Fruit fly (Drosophila melanogaster) whole organism, embryonic: Measurements from ENCODE around the gene pall.

Experiments used
- Asciz ChIP-seq: fragments of 200-800 bp; sonication (Bioruptor generic); optimal IDR thresholded peaks from 2 replicates; lab custom pipeline; 2017; ENCODE audit warnings: missing biosample characterization, mild to moderate bottlenecking, missing genetic modification characterization, missing genetic modification reagents
- Blimp-1 ChIP-seq: fragments of 200-800 bp; sonication (Bioruptor generic); optimal IDR thresholded peaks from 3 replicates; lab custom pipeline; 2018; ENCODE audit warnings: missing biosample characterization, missing genetic modification characterization, mild to moderate bottlenecking, moderate library complexity, missing genetic modification reagents
- CG1024 ChIP-seq: fragments of 200-800 bp; sonication (Bioruptor generic); IDR thresholded peaks from 2 replicates; pipeline ENCODE4 v1.3.6; 2022; ENCODE audit warnings: missing biosample characterization, missing genetic modification characterization
- CG10543 ChIP-seq: fragments of 200-800 bp; sonication (Bioruptor generic); optimal IDR thresholded peaks from 3 replicates; lab custom pipeline; 2017; ENCODE audit warnings: missing biosample characterization, mild to moderate bottlenecking, missing genetic modification characterization, moderate library complexity
- CG12155 ChIP-seq: fragments of 200-800 bp; sonication (Bioruptor generic); optimal IDR thresholded peaks from 3 replicates; lab custom pipeline; 2016; ENCODE audit warnings: missing biosample characterization, missing genetic modification characterization
- CG13287 ChIP-seq: fragments of 200-800 bp; sonication (Bioruptor generic); IDR thresholded peaks from 2 replicates; pipeline ENCODE4 v1.3.6; 2022; ENCODE audit warnings: missing biosample characterization, missing genetic modification characterization; ENCODE audit not compliant: partially characterized antibody
- CG13296 ChIP-seq: fragments of 200-800 bp; sonication (Bioruptor generic); optimal IDR thresholded peaks from 3 replicates; lab custom pipeline; 2018; ENCODE audit warnings: missing biosample characterization, mild to moderate bottlenecking, missing genetic modification characterization
- CG15479 ChIP-seq: fragments of 200-800 bp; sonication (Bioruptor generic); optimal IDR thresholded peaks from 3 replicates; lab custom pipeline; 2019; ENCODE audit warnings: missing biosample characterization, mild to moderate bottlenecking, missing genetic modification characterization, moderate library complexity
- CG1792 ChIP-seq: fragments of 200-800 bp; sonication (Bioruptor generic); optimal IDR thresholded peaks from 2 replicates; lab custom pipeline; 2016; ENCODE audit warnings: missing biosample characterization, missing genetic modification characterization
- CG18011 ChIP-seq: fragments of 200-800 bp; sonication (Bioruptor generic); optimal IDR thresholded peaks from 2 replicates; lab custom pipeline; 2017; ENCODE audit warnings: missing biosample characterization, missing genetic modification characterization, mild to moderate bottlenecking, moderate library complexity, missing genotype
- CG18619 ChIP-seq: fragments of 200-800 bp; sonication (Bioruptor generic); optimal IDR thresholded peaks from 3 replicates; lab custom pipeline; 2017; ENCODE audit warnings: missing biosample characterization, mild to moderate bottlenecking, missing genetic modification characterization
- CG2712 ChIP-seq: fragments of 200-800 bp; optimal IDR thresholded peaks from 3 replicates; lab custom pipeline; 2019; ENCODE audit warnings: missing biosample characterization, mild to moderate bottlenecking, missing genetic modification characterization, moderate library complexity
- CG33213 ChIP-seq: fragments of 200-800 bp; sonication (Bioruptor generic); optimal IDR thresholded peaks from 3 replicates; lab custom pipeline; 2016; ENCODE audit warnings: missing biosample characterization, missing genetic modification characterization
- CG34376 ChIP-seq: fragments of 200-800 bp; sonication (Bioruptor generic); optimal IDR thresholded peaks from 2 replicates; lab custom pipeline; 2018; ENCODE audit warnings: missing biosample characterization, mild to moderate bottlenecking, missing genetic modification characterization
- CG4360 ChIP-seq: fragments of 200-800 bp; sonication (Bioruptor generic); IDR thresholded peaks from 2 replicates; pipeline ENCODE4 v1.3.6; 2022; ENCODE audit warnings: missing biosample characterization, missing genetic modification characterization
- CG5180 ChIP-seq: fragments of 200-800 bp; sonication (Bioruptor generic); optimal IDR thresholded peaks from 3 replicates; lab custom pipeline; 2017; ENCODE audit warnings: missing biosample characterization, missing genetic modification characterization, mild to moderate bottlenecking, moderate library complexity, missing genetic modification reagents
- CG6654 ChIP-seq: fragments of 200-800 bp; sonication (Bioruptor generic); optimal IDR thresholded peaks from 2 replicates; lab custom pipeline; 2017; ENCODE audit warnings: missing biosample characterization, mild to moderate bottlenecking, missing genetic modification characterization
- CG8281 ChIP-seq: fragments of 200-800 bp; sonication (Bioruptor generic); optimal IDR thresholded peaks from 2 replicates; lab custom pipeline; 2018; ENCODE audit warnings: missing biosample characterization, mild to moderate bottlenecking, missing genetic modification characterization, moderate library complexity
- CG8765 ChIP-seq: fragments of 200-800 bp; sonication (Bioruptor generic); IDR thresholded peaks from 2 replicates; pipeline ENCODE4 v1.3.6; 2022; ENCODE audit warnings: missing biosample characterization, missing genetic modification characterization
- Drgx ChIP-seq: fragments of 200-800 bp; sonication (Bioruptor generic); IDR thresholded peaks from 2 replicates; pipeline ENCODE4 v1.3.6; 2022; ENCODE audit warnings: missing biosample characterization, missing genetic modification characterization
- Eip74EF ChIP-seq, 2 experiments: fragments of 200-800 bp in 1 of 2; fragments of >200 bp in 1 of 2; sonication (Bioruptor generic) in 1 of 2; optimal IDR thresholded peaks; 2 replicates each; lab custom pipeline; 2017 to 2019; ENCODE audit warnings: missing biosample characterization in 2 of 2, missing genetic modification characterization in 2 of 2, mild to moderate bottlenecking in 1 of 2, moderate library complexity in 1 of 2
- Ets65A ChIP-seq: fragments of 200-800 bp; sonication (Bioruptor generic); peaks from one replicate; lab custom pipeline; 2016; ENCODE audit warnings: missing biosample characterization, missing genetic modification characterization
- H2.0 ChIP-seq: fragments of 200-800 bp; sonication (Bioruptor generic); IDR thresholded peaks from 2 replicates; pipeline ENCODE4 v1.3.6; 2022; ENCODE audit warnings: missing biosample characterization, missing genetic modification characterization
- Hand ChIP-seq: fragments of 200-800 bp; sonication (Bioruptor generic); optimal IDR thresholded peaks from 2 replicates; lab custom pipeline; 2017; ENCODE audit warnings: mild to moderate bottlenecking, missing biosample characterization, missing genetic modification reagents, missing genetic modification characterization
- Max ChIP-seq: fragments of 200-800 bp; sonication (Bioruptor generic); optimal IDR thresholded peaks from 2 replicates; lab custom pipeline; 2016; ENCODE audit warnings: missing biosample characterization, mild to moderate bottlenecking, missing genetic modification characterization
- Nf-YA ChIP-seq: fragments of 200-800 bp; sonication (Bioruptor generic); IDR thresholded peaks from 2 replicates; pipeline ENCODE4 v1.3.6; 2022; ENCODE audit warnings: missing biosample characterization, missing genetic modification characterization
- Scr ChIP-seq: fragments of 200-800 bp; sonication (Bioruptor generic); IDR thresholded peaks from 2 replicates; pipeline ENCODE4 v1.3.6; 2022; ENCODE audit warnings: missing biosample characterization, missing genetic modification characterization; ENCODE audit not compliant: partially characterized antibody
- Ssrp ChIP-seq: fragments of 200-800 bp; sonication (Bioruptor generic); optimal IDR thresholded peaks from 2 replicates; lab custom pipeline; 2018; ENCODE audit warnings: missing biosample characterization, mild to moderate bottlenecking, missing genetic modification characterization, moderate library complexity
- TFAM ChIP-seq: fragments of 200-800 bp; sonication (Bioruptor generic); optimal IDR thresholded peaks from 2 replicates; lab custom pipeline; 2017; ENCODE audit warnings: missing biosample characterization, missing genetic modification characterization, inconsistent platforms
- Taf1 ChIP-seq: fragments of 200-800 bp; sonication (Bioruptor generic); IDR thresholded peaks from 2 replicates; pipeline ENCODE4 v1.3.6; 2022; ENCODE audit warnings: missing biosample characterization, missing genetic modification characterization
- ac ChIP-seq: fragments of 200-800 bp; sonication (Bioruptor generic); optimal IDR thresholded peaks from 3 replicates; lab custom pipeline; 2017; ENCODE audit warnings: missing biosample characterization, mild to moderate bottlenecking, missing genetic modification characterization
- bsh ChIP-seq, 2 experiments: fragments of 200-800 bp; sonication (Bioruptor generic); optimal IDR thresholded peaks; 2 replicates each; lab custom pipeline; 2017 to 2018; ENCODE audit warnings: mild to moderate bottlenecking in 2 of 2, missing biosample characterization in 2 of 2, missing genetic modification characterization in 2 of 2, moderate library complexity in 1 of 2
- cg ChIP-seq: fragments of 200-800 bp; sonication (Bioruptor generic); optimal IDR thresholded peaks from 3 replicates; lab custom pipeline; 2019; ENCODE audit warnings: missing biosample characterization, mild to moderate bottlenecking, missing genetic modification characterization, moderate library complexity
- chif ChIP-seq, 2 experiments: fragments of 200-800 bp; sonication (Bioruptor generic); optimal IDR thresholded peaks; 3 replicates each; lab custom pipeline; 2016; ENCODE audit warnings: missing biosample characterization in 2 of 2, missing genetic modification characterization in 2 of 2
- ems ChIP-seq: fragments of 200-800 bp; sonication (Bioruptor generic); optimal IDR thresholded peaks from 3 replicates; lab custom pipeline; 2016; ENCODE audit warnings: missing biosample characterization, missing genetic modification characterization
- fd102C ChIP-seq: fragments of 200-800 bp; sonication (Bioruptor generic); optimal IDR thresholded peaks from 2 replicates; lab custom pipeline; 2018; ENCODE audit warnings: missing biosample characterization, mild to moderate bottlenecking, missing genetic modification characterization, moderate library complexity
- fu2 ChIP-seq: fragments of 200-800 bp; sonication (Bioruptor generic); optimal IDR thresholded peaks from 2 replicates; lab custom pipeline; 2016; ENCODE audit warnings: missing biosample characterization, missing genetic modification characterization
- jigr1 ChIP-seq: fragments of 200-800 bp; sonication (Bioruptor generic); IDR thresholded peaks from 3 replicates; pipeline ENCODE4 v1.3.6; 2022; ENCODE audit warnings: missing biosample characterization, missing genetic modification characterization
- kni ChIP-seq: fragments of 200-800 bp; sonication (Bioruptor generic); optimal IDR thresholded peaks from 3 replicates; lab custom pipeline; 2017; ENCODE audit warnings: mild to moderate bottlenecking, missing biosample characterization, missing genetic modification reagents, missing genetic modification characterization
- nerfin-1 ChIP-seq: fragments of 200-800 bp; sonication (Bioruptor generic); optimal IDR thresholded peaks from 3 replicates; lab custom pipeline; 2019; ENCODE audit warnings: missing biosample characterization, mild to moderate bottlenecking, missing genetic modification characterization, moderate library complexity
- org-1 ChIP-seq: fragments of 200-800 bp; sonication (Bioruptor generic); optimal IDR thresholded peaks from 2 replicates; lab custom pipeline; 2017; ENCODE audit warnings: missing biosample characterization, missing genetic modification characterization
- phol ChIP-seq: fragments of 200-800 bp; sonication (Bioruptor generic); optimal IDR thresholded peaks from 3 replicates; lab custom pipeline; 2018; ENCODE audit warnings: missing biosample characterization, mild to moderate bottlenecking, missing genetic modification characterization, moderate library complexity
- row ChIP-seq: fragments of 200-800 bp; sonication (Bioruptor generic); IDR thresholded peaks from 3 replicates; pipeline ENCODE4 v1.3.6; 2022; ENCODE audit warnings: missing biosample characterization, missing genetic modification characterization
- sens ChIP-seq: fragments of 200-800 bp; sonication (Bioruptor generic); peaks from one replicate; lab custom pipeline; 2016; ENCODE audit warnings: missing biosample characterization, missing genetic modification characterization
- sqz ChIP-seq: fragments of 200-800 bp; sonication (Bioruptor generic); optimal IDR thresholded peaks from 3 replicates; lab custom pipeline; 2018; ENCODE audit warnings: missing biosample characterization, mild to moderate bottlenecking, missing genetic modification characterization
- trh ChIP-seq: fragments of 200-800 bp; sonication (Bioruptor generic); optimal IDR thresholded peaks from 2 replicates; lab custom pipeline; 2016; ENCODE audit warnings: missing biosample characterization, missing genetic modification characterization
- yki ChIP-seq: fragments of >200 bp; optimal IDR thresholded peaks from 3 replicates; lab custom pipeline; 2018

Gene pall

dm6 chr3L:9467763-9468206 lies 19.8 kb downstream of the pall start (continued):
- TF ChIP-seq CG4360 (peak; percentile 88), fd102C (GFP tag; lab: Kevin White, UChicago) (peak; percentile 62), CG15479 (GFP tag; lab: Kevin White, UChicago) (peak; percentile 36), CG18011 (GFP tag; lab: Kevin White, UChicago) (no peak), Drgx (GFP tag; lab: Robert Waterston, UW) (peak; percentile 68), Ets65A (GFP tag; lab: Kevin White, UChicago) (no peak), CG1792 (GFP tag; lab: Kevin White, UChicago) (no peak), phol (tag; lab: Kevin White, UChicago) (no peak), Max (GFP tag; lab: Kevin White, UChicago) (no peak), cg (peak; percentile 52), sqz (GFP tag; lab: Kevin White, UChicago) (peak; percentile 13), H2.0 (no peak)

- TF ChIP-seq trh: no peak
- TF ChIP-seq fu2 (GFP tag; lab: Kevin White, UChicago): no peak
- TF ChIP-seq Ets65A (GFP tag; lab: Kevin White, UChicago): peak; percentile 68
- TF ChIP-seq CG33213 (GFP tag; lab: Kevin White, UChicago): no peak
These were observed 20.3 kb downstream of the pall start for dm6 chr3L:9467267-9467666.

- TF ChIP-seq sens (GFP tag; lab: Kevin White, UChicago) (peak; percentile 73), ems (GFP tag; lab: Kevin White, UChicago) (no peak), Taf1 (GFP tag; lab: Robert Waterston, UW) (no peak), CG1024 (GFP tag; lab: Robert Waterston, UW) (no peak), kni (GFP tag; lab: Kevin White, UChicago) (no peak), CG6654 (no peak), Hand (GFP tag; lab: Kevin White, UChicago) (peak; percentile 54), yki (lab: Kevin White, UChicago) (no peak), nerfin-1 (peak; percentile 34), Scr (no peak), CG12155 (GFP tag; lab: Kevin White, UChicago) (no peak), CG34376 (GFP tag; lab: Kevin White, UChicago) (peak; percentile 37), Ssrp (tag; lab: Kevin White, UChicago) (peak; percentile 17), Ets65A (GFP tag; lab: Kevin White, UChicago) (no peak), jigr1 (GFP tag; lab: Robert Waterston, UW) (no peak), CG2712 (tag; lab: Kevin White, UChicago) (peak; percentile 37), Asciz (GFP tag; lab: Kevin White, UChicago) (peak; percentile 7), bsh (GFP tag; optimal IDR thresholded peaks at IDR 0.05; lab: Kevin White, UChicago) (peak in 1 of 2 experiments; percentile 29), sqz (GFP tag; lab: Kevin White, UChicago) (no peak), CG8765 (GFP tag; lab: Robert Waterston, UW) (no peak), org-1 (GFP tag; lab: Kevin White, UChicago) (peak; percentile 18), Eip74EF (GFP tag; optimal IDR thresholded peaks at IDR 0.05; lab: Kevin White, UChicago) (peak in 1 of 2 experiments; percentile 14), Nf-YA (GFP tag; lab: Robert Waterston, UW) (no peak), CG18619 (GFP tag; lab: Kevin White, UChicago) (peak; percentile 26), TFAM (GFP tag; lab: Kevin White, UChicago) (no peak), CG8281 (tag; lab: Kevin White, UChicago) (no peak), CG10543 (GFP tag; lab: Kevin White, UChicago) (peak; percentile 40), Blimp-1 (GFP tag; lab: Kevin White, UChicago) (peak; percentile 13), ac (GFP tag; lab: Kevin White, UChicago) (no peak), row (GFP tag; lab: Robert Waterston, UW) (peak; percentile 51; the same call in 2 of the 3 replicates), CG5180 (GFP tag; lab: Kevin White, UChicago) (peak; percentile 12), chif (GFP tag; optimal IDR thresholded peaks at IDR 0.05; lab: Kevin White, UChicago) (no peak), CG13296 (GFP tag; lab: Kevin White, UChicago) (peak; percentile 22), CG13287 (no peak)
These were observed 21.0 kb downstream of the pall start for dm6 chr3L:9466595-9466994.
